Worm (Caenorhabditis elegans): Measurements from ENCODE around the gene ZK1055.6.

The ZK1055.6 gene

ce11 chrV:6558103-6558502 lies 44.3 kb downstream of the ZK1055.6 start, which contains the start of gene spp-20:
TSS of gene spp-20 (minus strand) at chrV:6558203.
- TF ChIP-seq pha-4 (tag; optimal IDR thresholded peaks at IDR 0.05), result no peak
- no peak for TF ChIP-seq ham-2 (GFP tag; optimal IDR thresholded peaks at IDR 0.05)
- TF ChIP-seq ceh-43 (GFP tag; optimal IDR thresholded peaks at IDR 0.05), result no peak
- TF ChIP-seq ztf-11 (tag; optimal IDR thresholded peaks at IDR 0.05), result no peak
- no peak for TF ChIP-seq sem-2 (GFP tag; optimal IDR thresholded peaks at IDR 0.05)

ce11 chrV:6557035-6557434 lies 45.4 kb downstream of the ZK1055.6 start, which contains the start of gene spp-27:
TSS of gene spp-27 (minus strand) at chrV:6557135.
- TF ChIP-seq elt-3 (tag; optimal IDR thresholded peaks at IDR 0.05) (no peak), hlh-1 (tag; optimal IDR thresholded peaks at IDR 0.05) (no peak), pha-4 (tag; optimal IDR thresholded peaks at IDR 0.05) (no peak)

- TF ChIP-seq pha-4 (tag; optimal IDR thresholded peaks at IDR 0.05), result no peak
- no peak for TF ChIP-seq sem-2 (GFP tag; optimal IDR thresholded peaks at IDR 0.05)
- TF ChIP-seq ceh-39 (tag; optimal IDR thresholded peaks at IDR 0.05), result no peak
- no peak for TF ChIP-seq nhr-12 (tag; optimal IDR thresholded peaks at IDR 0.05)
- TF ChIP-seq lin-32 (GFP tag; optimal IDR thresholded peaks at IDR 0.05), result no peak
- TF ChIP-seq blmp-1 (tag; optimal IDR thresholded peaks at IDR 0.05), result no peak
- TF ChIP-seq mls-2 (tag; optimal IDR thresholded peaks at IDR 0.05), result no peak
- TF ChIP-seq lin-13 (tag; optimal IDR thresholded peaks at IDR 0.05), result no peak
- no peak for TF ChIP-seq drap-1 (GFP tag; optimal IDR thresholded peaks at IDR 0.05)
- TF ChIP-seq M03D4.4 (tag; optimal IDR thresholded peaks at IDR 0.05), result no peak
- TF ChIP-seq lsy-2 (tag; optimal IDR thresholded peaks at IDR 0.05), result no peak
- no peak for TF ChIP-seq hlh-1 (tag; optimal IDR thresholded peaks at IDR 0.05)
- TF ChIP-seq elt-1 (tag; optimal IDR thresholded peaks at IDR 0.05; ENCODE audit: borderline replicate concordance, insufficient read depth), result no peak
- TF ChIP-seq unc-39 (tag; optimal IDR thresholded peaks at IDR 0.05), result no peak
Measured at ce11 chrV:6554308-6554707, 48.1 kb downstream of the ZK1055.6 start, which contains the start of gene K04A8.19. TSS of gene K04A8.19 (minus strand) at chrV:6554408.

ce11 chrV:6551707-6552390 lies 50.6 kb downstream of the ZK1055.6 start, which contains the start of gene twk-10:
TSS of gene twk-10 (plus strand) at chrV:6552340.
- TF ChIP-seq mab-5 (tag; optimal IDR thresholded peaks at IDR 0.05) (no peak), sem-2 (GFP tag; optimal IDR thresholded peaks at IDR 0.05) (peak; percentile 19), tbx-8 (GFP tag; optimal IDR thresholded peaks at IDR 0.05) (no peak), cnd-1 (tag; optimal IDR thresholded peaks at IDR 0.05) (peak; percentile 35), unc-62 (GFP tag; optimal IDR thresholded peaks at IDR 0.05) (no peak), blmp-1 (tag; optimal IDR thresholded peaks at IDR 0.05) (no peak), M03D4.4 (tag; optimal IDR thresholded peaks at IDR 0.05) (peak; percentile 17), ceh-83 (GFP tag; optimal IDR thresholded peaks at IDR 0.05) (peak; percentile 48)

ce11 chrV:6549871-6550270 lies 52.5 kb downstream of the ZK1055.6 start, which contains the start of gene lipl-4:
TSS of gene lipl-4 (plus strand) at chrV:6550171.
- TF ChIP-seq mab-5 (tag; optimal IDR thresholded peaks at IDR 0.05), result no peak

Data from whole organism, mixed stage, embryonic.